Worm (Caenorhabditis elegans) whole organism, L1 larva: ENCODE measurements around the gene cnc-4.

Experiments
- C04F5.9 ChIP-seq: sonication (generic microtip); optimal IDR thresholded peaks from 2 replicates; lab custom pipeline; 2016; ENCODE audit warnings: missing genetic modification characterization, missing compliant biosample characterization
- C16A3.4 ChIP-seq: fragments of 150-350 bp; optimal IDR thresholded peaks from 2 replicates; lab custom pipeline; 2014; ENCODE audit warnings: missing biosample characterization, missing genetic modification characterization
- C34B4.2 ChIP-seq: sonication (generic microtip); optimal IDR thresholded peaks from 2 replicates; lab custom pipeline; 2017; ENCODE audit warnings: mild to moderate bottlenecking, missing genetic modification characterization, missing compliant biosample characterization
- F16B12.6 ChIP-seq: fragments of 150-350 bp; optimal IDR thresholded peaks from 2 replicates; lab custom pipeline; 2014; ENCODE audit warnings: missing biosample characterization, missing genetic modification characterization
- Y116A8C.19 ChIP-seq: sonication (generic microtip); optimal IDR thresholded peaks from 2 replicates; lab custom pipeline; 2016; ENCODE audit warnings: missing compliant biosample characterization, missing genetic modification characterization, borderline replicate concordance
- aly-2 ChIP-seq: fragments of 150-350 bp; optimal IDR thresholded peaks from 2 replicates; lab custom pipeline; 2014; ENCODE audit warnings: missing biosample characterization, missing genetic modification characterization
- blmp-1 ChIP-seq: fragments of 150-350 bp; optimal IDR thresholded peaks from 2 replicates; lab custom pipeline; 2014; ENCODE audit warnings: missing biosample characterization, missing genetic modification characterization
- ceh-82 ChIP-seq, 3 experiments: fragments of 150-350 bp in 1 of 3; sonication (generic microtip) in 2 of 3; optimal IDR thresholded peaks; 2 replicates each; lab custom pipeline; 2014 to 2017; ENCODE audit warnings: missing biosample characterization in 3 of 3, missing genetic modification characterization in 3 of 3
- ces-1 ChIP-seq: fragments of 150-350 bp; optimal IDR thresholded peaks from 2 replicates; lab custom pipeline; 2014; ENCODE audit warnings: missing biosample characterization, missing genetic modification reagents, missing genetic modification characterization
- dsc-1 ChIP-seq: sonication (generic microtip); optimal IDR thresholded peaks from 2 replicates; lab custom pipeline; 2016; ENCODE audit warnings: mild to moderate bottlenecking, missing genetic modification characterization, missing compliant biosample characterization
- elt-3 ChIP-seq, 6 experiments: fragments of 150-350 bp in 1 of 6; sonication (generic microtip); optimal IDR thresholded peaks; 2 replicates each; lab custom pipeline; 2017 to 2018; ENCODE audit warnings: missing biosample characterization in 6 of 6, missing genetic modification characterization in 6 of 6, inconsistent platforms in 1 of 6
- fkh-10 ChIP-seq: sonication (generic microtip); optimal IDR thresholded peaks from 2 replicates; lab custom pipeline; 2017; ENCODE audit warnings: missing biosample characterization, missing genetic modification reagents, missing genetic modification characterization
- fos-1 ChIP-seq: fragments of 150-350 bp; optimal IDR thresholded peaks from 2 replicates; lab custom pipeline; 2014; ENCODE audit warnings: missing biosample characterization, missing genetic modification characterization
- hlh-17 ChIP-seq: fragments of 200-800 bp; sonication (Bioruptor generic); optimal IDR thresholded peaks from 2 replicates; lab custom pipeline; 2018; ENCODE audit warnings: missing genetic modification characterization, mild to moderate bottlenecking, missing compliant biosample characterization, moderate library complexity, borderline replicate concordance
- hpl-2 ChIP-seq: fragments of 150-350 bp; optimal IDR thresholded peaks from 2 replicates; lab custom pipeline; 2014; ENCODE audit warnings: missing biosample characterization, missing genetic modification reagents, missing genetic modification characterization
- irx-1 ChIP-seq: sonication (generic microtip); optimal IDR thresholded peaks from 2 replicates; lab custom pipeline; 2016; ENCODE audit warnings: missing genetic modification characterization, missing compliant biosample characterization
- isw-1 ChIP-seq: fragments of 200-800 bp; sonication (Bioruptor generic); IDR thresholded peaks from 2 replicates; pipeline ENCODE4 v1.3.6; 2022; ENCODE audit warnings: missing genetic modification characterization, missing compliant biosample characterization
- jun-1 ChIP-seq: fragments of 150-350 bp; optimal IDR thresholded peaks from 2 replicates; lab custom pipeline; 2014; ENCODE audit warnings: missing biosample characterization, missing genetic modification reagents, missing genetic modification characterization
- lin-13 ChIP-seq: fragments of 150-350 bp; optimal IDR thresholded peaks from 2 replicates; lab custom pipeline; 2014; ENCODE audit warnings: missing biosample characterization, missing genetic modification reagents, missing genetic modification characterization
- lin-14 ChIP-seq: fragments of 200-800 bp; sonication (Bioruptor generic); optimal IDR thresholded peaks from 2 replicates; lab custom pipeline; 2018; ENCODE audit warnings: mild to moderate bottlenecking, missing genetic modification characterization, moderate library complexity, missing compliant biosample characterization
- lin-15B ChIP-seq: fragments of 150-350 bp; sonication (generic microtip); optimal IDR thresholded peaks from 3 replicates; lab custom pipeline; 2014; ENCODE audit warnings: missing biosample characterization, missing genetic modification characterization
- lin-39 ChIP-seq: fragments of 150-350 bp; optimal IDR thresholded peaks from 2 replicates; lab custom pipeline; 2014; ENCODE audit warnings: missing biosample characterization, missing genetic modification reagents, missing genetic modification characterization
- mab-9 ChIP-seq: fragments of 200-800 bp; sonication (Bioruptor generic); IDR thresholded peaks from 2 replicates; pipeline ENCODE4 v1.3.6; 2022; ENCODE audit warnings: missing genetic modification reagents, missing genetic modification characterization, missing compliant biosample characterization
- nhr-12 ChIP-seq: sonication (generic microtip); optimal IDR thresholded peaks from 2 replicates; lab custom pipeline; 2017; ENCODE audit warnings: missing biosample characterization, missing genetic modification characterization
- nhr-19 ChIP-seq: fragments of 200-800 bp; sonication (Bioruptor generic); conservative IDR thresholded peaks from 2 replicates; pipeline ENCODE4 v1.3.6; 2022; ENCODE audit warnings: missing genetic modification characterization, missing compliant biosample characterization
- nhr-20 ChIP-seq: sonication (generic microtip); optimal IDR thresholded peaks from 2 replicates; lab custom pipeline; 2016; ENCODE audit warnings: mild to moderate bottlenecking, missing genetic modification characterization, missing compliant biosample characterization
- nhr-28 ChIP-seq: fragments of 150-350 bp; optimal IDR thresholded peaks from 2 replicates; lab custom pipeline; 2014; ENCODE audit warnings: missing biosample characterization, missing genetic modification characterization
- nhr-47 ChIP-seq: sonication (generic microtip); optimal IDR thresholded peaks from 2 replicates; lab custom pipeline; 2016; ENCODE audit warnings: mild to moderate bottlenecking, missing genetic modification characterization, moderate library complexity, missing compliant biosample characterization
- nhr-71 ChIP-seq: sonication (generic microtip); optimal IDR thresholded peaks from 2 replicates; lab custom pipeline; 2016; ENCODE audit warnings: mild to moderate bottlenecking, missing genetic modification characterization, moderate library complexity, missing compliant biosample characterization
- nhr-77 ChIP-seq: fragments of 150-350 bp; optimal IDR thresholded peaks from 2 replicates; lab custom pipeline; 2014; ENCODE audit warnings: missing biosample characterization, missing genetic modification characterization
- nhr-85 ChIP-seq: sonication (generic microtip); peaks from one replicate; lab custom pipeline; 2016; ENCODE audit warnings: missing genetic modification characterization, inconsistent platforms, missing compliant biosample characterization
- pax-3 ChIP-seq: fragments of 200-800 bp; sonication (Bioruptor generic); optimal IDR thresholded peaks from 2 replicates; lab custom pipeline; 2018; ENCODE audit warnings: mild to moderate bottlenecking, missing genetic modification characterization, moderate library complexity, missing compliant biosample characterization
- pqm-1 ChIP-seq: sonication (generic microtip); optimal IDR thresholded peaks from 3 replicates; lab custom pipeline; 2017; ENCODE audit warnings: missing biosample characterization, missing genetic modification characterization
- rnt-1 ChIP-seq: sonication (generic microtip); optimal IDR thresholded peaks from 2 replicates; lab custom pipeline; 2016; ENCODE audit warnings: mild to moderate bottlenecking, missing genetic modification characterization, moderate library complexity, missing compliant biosample characterization
- skn-1 ChIP-seq: fragments of 150-350 bp; optimal IDR thresholded peaks from 2 replicates; lab custom pipeline; 2014; ENCODE audit warnings: missing biosample characterization, missing genetic modification characterization
- snu-23 ChIP-seq: sonication (generic microtip); optimal IDR thresholded peaks from 2 replicates; lab custom pipeline; 2016; ENCODE audit warnings: missing genetic modification characterization, missing compliant biosample characterization
- sox-4 ChIP-seq: sonication (generic microtip); optimal IDR thresholded peaks from 2 replicates; lab custom pipeline; 2016; ENCODE audit warnings: missing genetic modification characterization, missing compliant biosample characterization
- tbx-2 ChIP-seq: sonication (generic microtip); optimal IDR thresholded peaks from 2 replicates; lab custom pipeline; 2016; ENCODE audit warnings: missing genetic modification characterization, missing compliant biosample characterization
- tlp-1 ChIP-seq: fragments of 150-350 bp; optimal IDR thresholded peaks from 2 replicates; lab custom pipeline; 2014; ENCODE audit warnings: missing biosample characterization, missing genetic modification characterization
- unc-130 ChIP-seq: fragments of 150-350 bp; optimal IDR thresholded peaks from 2 replicates; lab custom pipeline; 2017; ENCODE audit warnings: missing biosample characterization, missing genetic modification characterization, inconsistent platforms
- unc-30 ChIP-seq: sonication (generic microtip); optimal IDR thresholded peaks from 2 replicates; lab custom pipeline; 2017; ENCODE audit warnings: missing biosample characterization, missing genetic modification characterization
- unc-98 ChIP-seq: fragments of 200-800 bp; sonication (Bioruptor generic); IDR thresholded peaks from 2 replicates; pipeline ENCODE4 v1.3.6; 2022; ENCODE audit warnings: missing genetic modification characterization, missing compliant biosample characterization
- vab-15 ChIP-seq: sonication (generic microtip); optimal IDR thresholded peaks from 2 replicates; lab custom pipeline; 2017; ENCODE audit warnings: missing genotype, mild to moderate bottlenecking, missing genetic modification characterization, missing compliant biosample characterization
- zag-1 ChIP-seq: fragments of 150-350 bp; optimal IDR thresholded peaks from 2 replicates; lab custom pipeline; 2014; ENCODE audit warnings: missing biosample characterization, missing genetic modification characterization
- zip-4 ChIP-seq: fragments of 200-800 bp; sonication (Bioruptor generic); optimal IDR thresholded peaks from 2 replicates; lab custom pipeline; 2018; ENCODE audit warnings: mild to moderate bottlenecking, missing genetic modification characterization, moderate library complexity, missing compliant biosample characterization

Gene cnc-4

ce11 chrV:1466949-1467348 lies 20.0 kb downstream of the cnc-4 start (continued):
- peak; percentile 43 for TF ChIP-seq nhr-71 (tag; lab: Kevin White, UChicago)
- TF ChIP-seq hlh-17 (GFP tag; lab: Kevin White, UChicago): no peak
- TF ChIP-seq pax-3: no peak
- TF ChIP-seq, all 84 proteins: peak for 12

- TF ChIP-seq zip-4 (no peak), C34B4.2 (no peak), lin-14 (GFP tag; lab: Kevin White, UChicago) (no peak), ceh-82 (tag; optimal IDR thresholded peaks at IDR 0.05; lab: Kevin White, UChicago) (no peak), tlp-1 (tag; lab: Kevin White, UChicago) (no peak), Y116A8C.19 (tag; lab: Kevin White, UChicago) (no peak), elt-3 (tag; optimal IDR thresholded peaks at IDR 0.05; lab: Kevin White, UChicago) (no peak)
Measured at ce11 chrV:1467444-1467843, 20.4 kb downstream of the cnc-4 start, which contains the start of gene gid-8. gid-8 (plus strand) TSS chrV:1467744.

ce11 chrV:1468905-1469304 lies 21.9 kb downstream of the cnc-4 start:
- no peak for TF ChIP-seq hlh-17 (GFP tag; lab: Kevin White, UChicago)
- TF ChIP-seq aly-2 (tag; lab: Kevin White, UChicago): no peak
- TF ChIP-seq unc-98 (GFP tag; lab: Robert Waterston, UW): no peak
- no peak for TF ChIP-seq irx-1 (tag; lab: Kevin White, UChicago)
- no peak for TF ChIP-seq rnt-1 (tag; lab: Kevin White, UChicago)
- no peak for TF ChIP-seq unc-130
- no peak for TF ChIP-seq ces-1 (GFP tag; lab: Kevin White, UChicago)
- no peak for TF ChIP-seq zag-1
- TF ChIP-seq nhr-28 (tag; lab: Kevin White, UChicago): no peak
- TF ChIP-seq C16A3.4: no peak
- TF ChIP-seq nhr-19: no peak
- TF ChIP-seq hpl-2: no peak
- TF ChIP-seq nhr-12 (tag; lab: Kevin White, UChicago): no peak
- TF ChIP-seq lin-15B (tag; lab: Kevin White, UChicago): no peak

- TF ChIP-seq Y116A8C.19 (tag; lab: Kevin White, UChicago) (no peak), nhr-71 (tag; lab: Kevin White, UChicago) (peak; percentile 80), nhr-77 (tag; lab: Kevin White, UChicago) (peak; percentile 30), snu-23 (GFP tag; lab: Kevin White, UChicago) (peak; percentile 79), lin-13 (peak; percentile 84), sox-4 (tag; lab: Kevin White, UChicago) (no peak), jun-1 (tag; lab: Kevin White, UChicago) (peak; percentile 46), blmp-1 (tag; lab: Kevin White, UChicago) (peak; percentile 61), nhr-20 (tag; lab: Kevin White, UChicago) (peak; percentile 76), nhr-47 (tag; lab: Kevin White, UChicago) (peak; percentile 83), fos-1 (tag; lab: Kevin White, UChicago) (no peak), aly-2 (tag; lab: Kevin White, UChicago) (peak; percentile 50), irx-1 (tag; lab: Kevin White, UChicago) (peak; percentile 30), unc-130 (peak; percentile 43), ceh-82 (tag; optimal IDR thresholded peaks at IDR 0.05; lab: Kevin White, UChicago) (peak in 2 of 3 experiments; percentile 36 to 86), zip-4 (peak; percentile 21), lin-15B (tag; lab: Kevin White, UChicago) (peak; percentile 86), dsc-1 (tag; lab: Kevin White, UChicago) (peak; percentile 69), pqm-1 (tag; lab: Kevin White, UChicago) (no peak), nhr-85 (tag; lab: Kevin White, UChicago) (peak; percentile 83), vab-15 (tag; lab: Kevin White, UChicago) (no peak), isw-1 (GFP tag; lab: Robert Waterston, UW) (peak; percentile 64), F16B12.6 (tag; lab: Kevin White, UChicago) (peak; percentile 25), fkh-10 (GFP tag; lab: Kevin White, UChicago) (peak; percentile 31), C04F5.9 (tag; lab: Kevin White, UChicago) (no peak), skn-1 (peak; percentile 85), mab-9 (GFP tag; lab: Robert Waterston, UW) (no peak), tbx-2 (tag; lab: Kevin White, UChicago) (peak; percentile 69), elt-3 (tag; optimal IDR thresholded peaks at IDR 0.05; lab: Kevin White, UChicago) (peak in 2 of 6 experiments; percentile 41 to 53), lin-39 (tag; lab: Kevin White, UChicago) (peak; percentile 12), unc-30 (tag; lab: Kevin White, UChicago) (peak; percentile 50)
Measured at ce11 chrV:1471078-1471969, 24.3 kb downstream of the cnc-4 start.
